Fruit fly (Drosophila melanogaster): Measurements from ENCODE around the gene ATPsynCF6.

Gene ATPsynCF6

dm6 chr3R:23333334-23334035 lies 22.4 kb downstream of the ATPsynCF6 start (continued):
- TF ChIP-seq ttk (GFP tag; IDR thresholded peaks at IDR 0.05), result no peak
- TF ChIP-seq org-1 (GFP tag; optimal IDR thresholded peaks at IDR 0.05), result peak; percentile 13
- TF ChIP-seq NC2α (GFP tag; optimal IDR thresholded peaks at IDR 0.05), result peak; percentile 46
- TF ChIP-seq dan (GFP tag; IDR thresholded peaks at IDR 0.05), result no peak
- no peak for TF ChIP-seq luna (GFP tag; optimal IDR thresholded peaks at IDR 0.05)
- TF ChIP-seq CG11085 (GFP tag; IDR thresholded peaks at IDR 0.05), result no peak
- no peak for TF ChIP-seq corto (GFP tag; optimal IDR thresholded peaks at IDR 0.05)
- TF ChIP-seq CG15073 (GFP tag; optimal IDR thresholded peaks at IDR 0.05), result no peak
- no peak for TF ChIP-seq NK7.1 (GFP tag; optimal IDR thresholded peaks at IDR 0.05)
- no peak for TF ChIP-seq CG34224 (GFP tag; IDR thresholded peaks at IDR 0.05; ENCODE audit: partially characterized antibody)
- TF ChIP-seq CG12236 (GFP tag; optimal IDR thresholded peaks at IDR 0.05), result no peak
- no peak for TF ChIP-seq schlank (tag; optimal IDR thresholded peaks at IDR 0.05)
- no peak for TF ChIP-seq HmgZ (tag; optimal IDR thresholded peaks at IDR 0.05)
- no peak for TF ChIP-seq HLH4C (GFP tag; IDR thresholded peaks at IDR 0.05; ENCODE audit: partially characterized antibody)
- TF ChIP-seq mirr (GFP tag; optimal IDR thresholded peaks at IDR 0.05), result no peak
- peak; percentile 26 for TF ChIP-seq repo (GFP tag; optimal IDR thresholded peaks at IDR 0.05)
- peak; percentile 53 for TF ChIP-seq Awh (GFP tag; IDR thresholded peaks at IDR 0.05)
- TF ChIP-seq stwl (tag; optimal IDR thresholded peaks at IDR 0.05), result no peak
- TF ChIP-seq GATAe (GFP tag; conservative IDR thresholded peaks at IDR 0.05), result no peak
- peak; percentile 37 to 55 for TF ChIP-seq chif (GFP tag; optimal IDR thresholded peaks at IDR 0.05)
- peak; percentile 31 for TF ChIP-seq CG1792 (GFP tag; optimal IDR thresholded peaks at IDR 0.05)
- peak; percentile 11 for TF ChIP-seq CG16815 (GFP tag; optimal IDR thresholded peaks at IDR 0.05)
- no peak for TF ChIP-seq Optix (GFP tag; IDR thresholded peaks at IDR 0.05)
- TF ChIP-seq CG15514 (GFP tag; optimal IDR thresholded peaks at IDR 0.05), result no peak
- no peak for TF ChIP-seq CG3065 (GFP tag; optimal IDR thresholded peaks at IDR 0.05)
- no peak for TF ChIP-seq onecut (GFP tag; IDR thresholded peaks at IDR 0.05)
- no peak for TF ChIP-seq ems (GFP tag; optimal IDR thresholded peaks at IDR 0.05)
- TF ChIP-seq sqz (GFP tag; optimal IDR thresholded peaks at IDR 0.05), result peak; percentile 74
- TF ChIP-seq ash1 (GFP tag; optimal IDR thresholded peaks at IDR 0.05), result no peak
- no peak for TF ChIP-seq pzg (GFP tag; optimal IDR thresholded peaks at IDR 0.05)
- peak; percentile 35 for TF ChIP-seq chn (GFP tag; optimal IDR thresholded peaks at IDR 0.05)
- peak; percentile 61 for TF ChIP-seq ATbp (GFP tag; optimal IDR thresholded peaks at IDR 0.05)
- no peak for TF ChIP-seq CG12942 (GFP tag; optimal IDR thresholded peaks at IDR 0.05)
- 0 out of 2 replicates have a peak, but pooled peaks have one; percentile 38 for TF ChIP-seq stc (GFP tag; IDR thresholded peaks at IDR 0.05)
- peak; percentile 34 for TF ChIP-seq tio (GFP tag; optimal IDR thresholded peaks at IDR 0.05)
- TF ChIP-seq Atf-2 (GFP tag; optimal IDR thresholded peaks at IDR 0.05), result peak; percentile 37
- TF ChIP-seq CG14014 (GFP tag; IDR thresholded peaks at IDR 0.05), result no peak
- no peak for TF ChIP-seq pan (optimal IDR thresholded peaks at IDR 0.05)
- peak in 1 of 2 experiments; percentile 28 for TF ChIP-seq pan (GFP tag; optimal IDR thresholded peaks at IDR 0.05 in 1 of 2, IDR thresholded peaks at IDR 0.05 in 1 of 2)
- TF ChIP-seq gcm2 (GFP tag; optimal IDR thresholded peaks at IDR 0.05), result no peak
- no peak for TF ChIP-seq Doc3 (GFP tag; IDR thresholded peaks at IDR 0.05; ENCODE audit: partially characterized antibody)
- TF ChIP-seq CG11504 (tag; optimal IDR thresholded peaks at IDR 0.05), result peak; percentile 62
- TF ChIP-seq CG5953 (GFP tag; IDR thresholded peaks at IDR 0.05), result no peak
- TF ChIP-seq Hsf (GFP tag; optimal IDR thresholded peaks at IDR 0.05), result peak; percentile 38
- peak; percentile 57 for TF ChIP-seq gsb-n (tag; optimal IDR thresholded peaks at IDR 0.05)
- TF ChIP-seq gfzf (GFP tag; optimal IDR thresholded peaks at IDR 0.05), result no peak
- no peak for TF ChIP-seq knrl (GFP tag; IDR thresholded peaks at IDR 0.05; ENCODE audit: partially characterized antibody)
- TF ChIP-seq B-H2 (GFP tag; optimal IDR thresholded peaks at IDR 0.05), result no peak
- 0 out of 4 replicates have a peak, but pooled peaks have one; percentile 42 for TF ChIP-seq chinmo (GFP tag; IDR thresholded peaks at IDR 0.05; ENCODE audit: partially characterized antibody)
- no peak for TF ChIP-seq CG10462 (GFP tag; optimal IDR thresholded peaks at IDR 0.05)

All from whole organism, embryonic.